Worm (Caenorhabditis elegans) whole organism, young adult: ENCODE data around the gene C07D10.5.

Source experiments
- akir-1 ChIP-seq: fragments of 200-800 bp; sonication (Bioruptor generic); optimal IDR thresholded peaks from 2 replicates; lab custom pipeline; 2018; ENCODE audit warnings: mild to moderate bottlenecking, missing genetic modification characterization, moderate library complexity, missing compliant biosample characterization
- him-1 ChIP-seq: sonication (generic microtip); optimal IDR thresholded peaks from 2 replicates; lab custom pipeline; 2016; ENCODE audit warnings: missing genotype, missing genetic modification reagents, missing genetic modification characterization, missing compliant biosample characterization
- lin-35 ChIP-seq, 3 experiments: fragments of 150-350 bp in 2 of 3; sonication (generic microtip) in 1 of 3; optimal IDR thresholded peaks; 2 replicates each; lab custom pipeline; 2014 to 2018; ENCODE audit warnings: missing biosample characterization in 3 of 3, missing genetic modification characterization in 3 of 3, missing genetic modification reagents in 3 of 3
- madf-6 ChIP-seq: fragments of 200-800 bp; sonication (Bioruptor generic); IDR thresholded peaks from 2 replicates; pipeline ENCODE4 v1.3.6; 2022; ENCODE audit warnings: missing genetic modification reagents, missing genetic modification characterization, missing compliant biosample characterization
- nfya-2 ChIP-seq: fragments of 200-800 bp; sonication (Bioruptor generic); IDR thresholded peaks from 2 replicates; pipeline ENCODE4 v1.3.6; 2022; ENCODE audit warnings: missing genetic modification reagents, missing genetic modification characterization, missing compliant biosample characterization
- sea-2 ChIP-seq: fragments of 200-800 bp; sonication (Bioruptor generic); IDR thresholded peaks from 2 replicates; pipeline ENCODE4 v1.3.6; 2022; ENCODE audit warnings: missing genetic modification characterization, missing compliant biosample characterization
- unc-62 ChIP-seq: fragments of 150-350 bp; optimal IDR thresholded peaks from 2 replicates; lab custom pipeline; 2014; ENCODE audit warnings: missing biosample characterization, missing genetic modification reagents, missing genetic modification characterization
- zim-3 ChIP-seq: sonication (generic microtip); optimal IDR thresholded peaks from 2 replicates; lab custom pipeline; 2017; ENCODE audit warnings: mild to moderate bottlenecking, missing genetic modification characterization, moderate library complexity, missing compliant biosample characterization

- TF ChIP-seq unc-62 (GFP tag; lab: Kevin White, UChicago) (no peak), lin-35 (GFP tag; optimal IDR thresholded peaks at IDR 0.05; lab: Kevin White, UChicago) (no peak), him-1 (no peak), zim-3 (no peak), akir-1 (no peak), sea-2 (no peak), madf-6 (GFP tag; lab: Robert Waterston, UW) (no peak), nfya-2 (GFP tag; lab: Robert Waterston, UW) (no peak)
These were observed 25.0 kb upstream of the C07D10.5 start, which contains the start of gene haf-2 for ce11 chrII:7356326-7356725.
